Fruit fly (Drosophila melanogaster): ENCODE measurements around the gene Pa1.

Gene Pa1

dm6 chrX:11391364-11391915, 32.4 kb downstream of the Pa1 start:
- TF ChIP-seq h (optimal IDR thresholded peaks at IDR 0.05) (no peak), insv (optimal IDR thresholded peaks at IDR 0.05) (no peak), psq (optimal IDR thresholded peaks at IDR 0.05) (no peak), Sin3A (optimal IDR thresholded peaks at IDR 0.05) (no peak), Myc (optimal IDR thresholded peaks at IDR 0.05) (no peak), ttk (optimal IDR thresholded peaks at IDR 0.05) (no peak)

dm6 chrX:11393003-11393620, 34.1 kb downstream of the Pa1 start:
- TF ChIP-seq h (optimal IDR thresholded peaks at IDR 0.05) (no peak), psq (optimal IDR thresholded peaks at IDR 0.05) (no peak), insv (optimal IDR thresholded peaks at IDR 0.05) (no peak), Sin3A (optimal IDR thresholded peaks at IDR 0.05) (no peak), ttk (optimal IDR thresholded peaks at IDR 0.05) (no peak)

dm6 chrX:11404247-11404646, 45.2 kb downstream of the Pa1 start:
- TF ChIP-seq Myc (optimal IDR thresholded peaks at IDR 0.05): no peak
- no peak for TF ChIP-seq Sin3A (optimal IDR thresholded peaks at IDR 0.05)
- TF ChIP-seq psq (optimal IDR thresholded peaks at IDR 0.05): no peak
- no peak for TF ChIP-seq insv (optimal IDR thresholded peaks at IDR 0.05)
- TF ChIP-seq ttk (optimal IDR thresholded peaks at IDR 0.05): no peak
- no peak for TF ChIP-seq h (optimal IDR thresholded peaks at IDR 0.05)

- TF ChIP-seq Myc (optimal IDR thresholded peaks at IDR 0.05) (no peak), Sin3A (optimal IDR thresholded peaks at IDR 0.05) (no peak), insv (optimal IDR thresholded peaks at IDR 0.05) (no peak), ttk (optimal IDR thresholded peaks at IDR 0.05) (no peak), h (optimal IDR thresholded peaks at IDR 0.05) (no peak), psq (optimal IDR thresholded peaks at IDR 0.05) (no peak)
These were observed 50.6 kb downstream of the Pa1 start, which contains the start of gene CG15196 for dm6 chrX:11409647-11410046. CG15196 (plus strand) TSS chrX:11409947.

Measured in Kc167 (cell line).